Worm (Caenorhabditis elegans) whole organism, mixed stage, embryonic: Measurements from ENCODE around the gene srh-297.

Source experiments
- M03D4.4 ChIP-seq: sonication (generic microtip); optimal IDR thresholded peaks from 2 replicates; lab custom pipeline; 2017; ENCODE audit warnings: mild to moderate bottlenecking, missing genetic modification characterization, missing compliant biosample characterization
- bed-3 ChIP-seq: fragments of 200-800 bp; sonication (Bioruptor generic); optimal IDR thresholded peaks from 3 replicates; lab custom pipeline; 2018; ENCODE audit warnings: mild to moderate bottlenecking, missing genetic modification characterization, moderate library complexity, missing compliant biosample characterization
- blmp-1 ChIP-seq: fragments of 150-350 bp; optimal IDR thresholded peaks from 2 replicates; lab custom pipeline; 2014; ENCODE audit warnings: missing biosample characterization, missing genetic modification characterization
- ceh-39 ChIP-seq: fragments of 150-350 bp; optimal IDR thresholded peaks from 2 replicates; lab custom pipeline; 2014; ENCODE audit warnings: missing biosample characterization, missing genetic modification characterization
- ceh-43 ChIP-seq: fragments of 200-800 bp; sonication (Bioruptor generic); optimal IDR thresholded peaks from 2 replicates; lab custom pipeline; 2018; ENCODE audit warnings: mild to moderate bottlenecking, missing genetic modification characterization, moderate library complexity, missing compliant biosample characterization
- ceh-83 ChIP-seq: fragments of 200-800 bp; sonication (Bioruptor generic); optimal IDR thresholded peaks from 2 replicates; lab custom pipeline; 2018; ENCODE audit warnings: mild to moderate bottlenecking, missing genetic modification characterization, missing compliant biosample characterization
- cnd-1 ChIP-seq: fragments of 200-800 bp; sonication (Bioruptor generic); optimal IDR thresholded peaks from 2 replicates; lab custom pipeline; 2018; ENCODE audit warnings: mild to moderate bottlenecking, missing genetic modification characterization, missing compliant biosample characterization
- drap-1 ChIP-seq: fragments of 200-800 bp; sonication (Bioruptor generic); optimal IDR thresholded peaks from 3 replicates; lab custom pipeline; 2018; ENCODE audit warnings: mild to moderate bottlenecking, missing genetic modification characterization, missing compliant biosample characterization
- elt-1 ChIP-seq: sonication (generic microtip); optimal IDR thresholded peaks from 2 replicates; lab custom pipeline; 2017; ENCODE audit warnings: missing genetic modification characterization, mild to moderate bottlenecking, missing compliant biosample characterization, antibody characterized with exemption, moderate library complexity, borderline replicate concordance; ENCODE audit not compliant: insufficient read depth
- elt-3 ChIP-seq: fragments of 150-350 bp; optimal IDR thresholded peaks from 2 replicates; lab custom pipeline; 2014; ENCODE audit warnings: missing biosample characterization, missing genetic modification characterization
- flh-1 ChIP-seq: fragments of 200-800 bp; sonication (Bioruptor generic); optimal IDR thresholded peaks from 2 replicates; lab custom pipeline; 2018; ENCODE audit warnings: mild to moderate bottlenecking, missing genetic modification characterization, moderate library complexity, missing compliant biosample characterization
- ham-2 ChIP-seq: fragments of 200-800 bp; sonication (Bioruptor generic); optimal IDR thresholded peaks from 2 replicates; lab custom pipeline; 2018; ENCODE audit warnings: mild to moderate bottlenecking, missing genetic modification characterization, missing compliant biosample characterization
- hlh-1 ChIP-seq: fragments of 150-350 bp; optimal IDR thresholded peaks from 2 replicates; lab custom pipeline; 2014; ENCODE audit warnings: missing biosample characterization, missing genetic modification reagents, missing genetic modification characterization
- lin-13 ChIP-seq: fragments of 150-350 bp; optimal IDR thresholded peaks from 2 replicates; lab custom pipeline; 2014; ENCODE audit warnings: missing biosample characterization, missing genetic modification characterization
- lin-32 ChIP-seq: fragments of 200-800 bp; sonication (Bioruptor generic); optimal IDR thresholded peaks from 2 replicates; lab custom pipeline; 2018; ENCODE audit warnings: mild to moderate bottlenecking, missing genetic modification characterization, missing compliant biosample characterization
- lsy-2 ChIP-seq: fragments of 150-350 bp; optimal IDR thresholded peaks from 2 replicates; lab custom pipeline; 2014; ENCODE audit warnings: missing biosample characterization, missing genetic modification characterization
- mab-5 ChIP-seq: fragments of 150-350 bp; optimal IDR thresholded peaks from 2 replicates; lab custom pipeline; 2014; ENCODE audit warnings: missing biosample characterization, missing genetic modification characterization
- mep-1 ChIP-seq: fragments of 150-350 bp; optimal IDR thresholded peaks from 2 replicates; lab custom pipeline; 2017; ENCODE audit warnings: missing biosample characterization, missing genetic modification reagents, missing genetic modification characterization, inconsistent platforms
- mls-2 ChIP-seq: sonication (generic microtip); optimal IDR thresholded peaks from 2 replicates; lab custom pipeline; 2016; ENCODE audit warnings: mild to moderate bottlenecking, missing genetic modification characterization, moderate library complexity, missing compliant biosample characterization
- nhr-12 ChIP-seq: fragments of 150-350 bp; optimal IDR thresholded peaks from 2 replicates; lab custom pipeline; 2014; ENCODE audit warnings: missing biosample characterization, missing genetic modification characterization
- nhr-237 ChIP-seq: fragments of 150-350 bp; optimal IDR thresholded peaks from 2 replicates; lab custom pipeline; 2014; ENCODE audit warnings: missing biosample characterization, missing genetic modification characterization
- nhr-28 ChIP-seq: fragments of 150-350 bp; optimal IDR thresholded peaks from 2 replicates; lab custom pipeline; 2014; ENCODE audit warnings: missing biosample characterization, missing genetic modification characterization
- nhr-76 ChIP-seq: sonication (generic microtip); optimal IDR thresholded peaks from 2 replicates; lab custom pipeline; 2017; ENCODE audit warnings: missing biosample characterization, missing genetic modification characterization
- pha-4 ChIP-seq: fragments of 150-350 bp; optimal IDR thresholded peaks from 2 replicates; lab custom pipeline; 2018; ENCODE audit warnings: missing biosample characterization, missing genetic modification reagents, missing genetic modification characterization
- sem-2 ChIP-seq: fragments of 200-800 bp; sonication (Bioruptor generic); optimal IDR thresholded peaks from 2 replicates; lab custom pipeline; 2018; ENCODE audit warnings: mild to moderate bottlenecking, missing genetic modification characterization, missing compliant biosample characterization
- snpc-4 ChIP-seq: fragments of 150-350 bp; optimal IDR thresholded peaks from 2 replicates; lab custom pipeline; 2014; ENCODE audit warnings: missing biosample characterization, missing genetic modification characterization
- sptf-1 ChIP-seq: sonication (generic microtip); optimal IDR thresholded peaks from 2 replicates; lab custom pipeline; 2017; ENCODE audit warnings: mild to moderate bottlenecking, missing genetic modification characterization, moderate library complexity, missing compliant biosample characterization
- tbx-8 ChIP-seq: fragments of 200-800 bp; sonication (Bioruptor generic); optimal IDR thresholded peaks from 2 replicates; lab custom pipeline; 2018; ENCODE audit warnings: mild to moderate bottlenecking, missing genetic modification characterization, moderate library complexity, missing compliant biosample characterization
- unc-120 ChIP-seq: sonication (generic microtip); optimal IDR thresholded peaks from 2 replicates; lab custom pipeline; 2017; ENCODE audit warnings: missing genetic modification characterization, missing compliant biosample characterization; ENCODE audit not compliant: poor library complexity, severe bottlenecking
- unc-62 ChIP-seq: fragments of 150-350 bp; optimal IDR thresholded peaks from 2 replicates; lab custom pipeline; 2014; ENCODE audit warnings: missing biosample characterization, missing genetic modification reagents, missing genetic modification characterization
- zip-8 ChIP-seq: fragments of 150-350 bp; optimal IDR thresholded peaks from 2 replicates; lab custom pipeline; 2014; ENCODE audit warnings: missing biosample characterization, missing genetic modification characterization
- ztf-11 ChIP-seq: fragments of 150-350 bp; optimal IDR thresholded peaks from 2 replicates; lab custom pipeline; 2014; ENCODE audit warnings: missing biosample characterization, missing genetic modification characterization

The srh-297 gene

DNA sequence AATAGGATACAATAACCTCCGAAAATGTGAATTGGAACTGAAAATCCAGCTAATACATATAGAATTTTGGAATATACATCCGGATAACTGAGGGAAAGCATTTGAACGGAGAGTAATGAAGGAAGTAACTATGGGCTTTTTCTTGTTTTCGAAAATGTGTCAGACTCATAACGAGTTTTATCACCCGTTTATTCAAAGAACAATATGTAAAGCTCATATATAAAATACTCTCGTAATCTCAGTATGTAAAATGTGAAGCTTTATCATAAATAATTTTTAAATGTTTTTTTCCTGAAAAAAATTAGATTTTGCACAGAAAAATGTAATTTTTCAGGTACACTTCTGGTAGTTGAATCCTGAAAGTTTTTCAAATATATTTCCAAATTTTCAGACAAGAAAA is at the start of gene srh-297:
Gene srh-297, minus strand, starts transcription at position 101 of the 400 bp plus-strand sequence.
- TF ChIP-seq sem-2 (GFP tag; lab: Kevin White, UChicago) (no peak), snpc-4 (tag; lab: Kevin White, UChicago) (no peak), lsy-2 (tag; lab: Kevin White, UChicago) (no peak), zip-8 (tag; lab: Kevin White, UChicago) (no peak), nhr-12 (tag; lab: Kevin White, UChicago) (no peak), ceh-43 (GFP tag; lab: Kevin White, UChicago) (no peak), elt-1 (tag; lab: Kevin White, UChicago) (no peak), nhr-237 (tag; lab: Kevin White, UChicago) (no peak)
- TF ChIP-seq, all 35 proteins: peak for 0

DNA sequence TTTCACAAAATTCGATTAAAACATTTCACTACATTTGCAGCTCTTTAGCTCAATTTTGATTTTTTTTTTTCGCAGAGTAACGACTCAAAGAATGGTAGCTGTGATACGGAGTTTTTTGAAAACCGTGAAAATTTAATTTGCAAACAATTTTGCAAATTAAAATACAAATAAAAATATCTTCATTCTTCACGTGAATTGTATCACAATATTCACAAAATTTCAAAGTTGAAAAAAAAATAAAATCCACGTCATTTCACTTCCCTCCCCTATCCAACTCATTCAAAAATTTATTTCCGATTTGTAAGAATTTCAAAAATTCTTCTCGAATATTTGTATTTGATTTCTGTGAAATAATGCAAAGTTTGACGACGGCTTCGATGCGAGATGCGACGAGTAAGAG is 48.3 kb upstream of the srh-297 start, which contains the start of gene wht-4:
Gene wht-4, plus strand, starts transcription at position 301 of the 400 bp plus-strand sequence.
- TF ChIP-seq ztf-11 = no peak
- no peak for TF ChIP-seq ceh-83
- TF ChIP-seq hlh-1 (tag; lab: Kevin White, UChicago) = no peak
- TF ChIP-seq sem-2 (GFP tag; lab: Kevin White, UChicago) = no peak
- TF ChIP-seq lsy-2 (tag; lab: Kevin White, UChicago) = no peak
- no peak for TF ChIP-seq unc-62 (GFP tag; lab: Kevin White, UChicago)
- no peak for TF ChIP-seq nhr-12 (tag; lab: Kevin White, UChicago)
- no peak for TF ChIP-seq tbx-8 (GFP tag; lab: Kevin White, UChicago)
- TF ChIP-seq lin-13 = no peak
- TF ChIP-seq blmp-1 (tag; lab: Kevin White, UChicago) = no peak
- TF ChIP-seq bed-3 = no peak
- TF ChIP-seq ceh-43 (GFP tag; lab: Kevin White, UChicago) = no peak
- TF ChIP-seq ceh-39 (tag; lab: Kevin White, UChicago) = no peak
- TF ChIP-seq mls-2 = no peak
- TF ChIP-seq ham-2 (GFP tag; lab: Kevin White, UChicago) = no peak
- TF ChIP-seq mab-5 (tag; lab: Kevin White, UChicago) = no peak
- TF ChIP-seq drap-1 (GFP tag; lab: Kevin White, UChicago) = no peak
- TF ChIP-seq elt-1 (tag; lab: Kevin White, UChicago) = no peak
- no peak for TF ChIP-seq M03D4.4 (tag; lab: Kevin White, UChicago)
- no peak for TF ChIP-seq nhr-237 (tag; lab: Kevin White, UChicago)

DNA sequence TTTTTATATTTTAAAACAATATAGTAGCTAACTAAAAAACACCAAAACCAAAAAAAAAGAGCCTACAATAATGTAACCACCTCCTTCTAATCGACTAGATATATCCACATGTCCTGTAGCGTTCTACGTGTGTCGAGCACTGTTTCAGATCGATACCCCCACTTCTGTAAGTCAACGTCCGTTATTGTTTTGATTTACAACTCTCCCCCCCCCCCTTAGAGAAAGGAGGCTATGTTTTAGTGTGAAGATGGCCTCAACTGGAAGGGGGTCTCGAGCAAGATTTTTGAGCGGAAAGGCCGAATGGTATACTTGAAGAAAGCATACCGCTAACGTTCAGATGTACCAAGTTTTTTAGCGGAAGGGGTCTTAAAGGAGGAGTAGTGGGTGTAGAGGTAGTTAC is 47.4 kb upstream of the srh-297 start, which contains the start of gene F02E11.4:
Gene F02E11.4, minus strand, starts transcription at position 101 of the 400 bp plus-strand sequence.
- TF ChIP-seq elt-1 (tag; lab: Kevin White, UChicago) = no peak
- no peak for TF ChIP-seq hlh-1 (tag; lab: Kevin White, UChicago)
- TF ChIP-seq drap-1 (GFP tag; lab: Kevin White, UChicago) = no peak
- TF ChIP-seq zip-8 (tag; lab: Kevin White, UChicago) = no peak
- TF ChIP-seq unc-120 (tag; lab: Kevin White, UChicago) = no peak
- no peak for TF ChIP-seq lin-13
- no peak for TF ChIP-seq nhr-76 (tag; lab: Kevin White, UChicago)
- no peak for TF ChIP-seq lin-32 (GFP tag; lab: Kevin White, UChicago)
- no peak for TF ChIP-seq flh-1 (GFP tag; lab: Kevin White, UChicago)
- TF ChIP-seq nhr-12 (tag; lab: Kevin White, UChicago) = no peak
- TF ChIP-seq sptf-1 (tag; lab: Kevin White, UChicago) = no peak
- no peak for TF ChIP-seq cnd-1
- TF ChIP-seq ceh-83 = no peak
- no peak for TF ChIP-seq ceh-39 (tag; lab: Kevin White, UChicago)
- TF ChIP-seq elt-3 (tag; lab: Kevin White, UChicago) = no peak
- no peak for TF ChIP-seq ham-2 (GFP tag; lab: Kevin White, UChicago)
- no peak for TF ChIP-seq pha-4 (tag; lab: Kevin White, UChicago)
- no peak for TF ChIP-seq nhr-28
- no peak for TF ChIP-seq nhr-237 (tag; lab: Kevin White, UChicago)
- no peak for TF ChIP-seq tbx-8 (GFP tag; lab: Kevin White, UChicago)

DNA sequence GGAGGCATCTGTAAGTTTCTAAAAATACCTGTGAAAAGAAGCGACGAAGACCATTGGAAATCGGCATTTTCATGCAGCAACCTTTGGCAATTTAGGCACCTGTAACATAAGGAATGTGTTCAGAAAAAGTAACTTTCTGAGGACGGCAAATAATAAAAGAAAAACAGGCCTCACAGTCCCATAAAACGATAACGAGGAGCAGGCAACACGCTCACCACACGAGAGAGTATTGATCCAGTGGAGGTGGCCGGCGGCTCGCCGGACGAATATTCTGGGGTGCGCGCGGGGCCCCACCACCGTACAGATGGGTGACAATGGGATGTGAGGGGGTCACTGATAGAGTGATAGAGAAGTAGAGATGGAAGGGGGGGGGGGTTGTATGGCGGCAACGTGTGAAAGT is 44.6 kb upstream of the srh-297 start, which contains the start of gene F02E11.3:
Gene F02E11.3, minus strand, starts transcription at position 101 of the 400 bp plus-strand sequence.
- TF ChIP-seq ztf-11 = no peak
- TF ChIP-seq mep-1 = no peak
- TF ChIP-seq tbx-8 (GFP tag; lab: Kevin White, UChicago) = no peak
- TF ChIP-seq mls-2 = no peak
- TF ChIP-seq nhr-12 (tag; lab: Kevin White, UChicago) = no peak
